Fruit fly (Drosophila melanogaster): ENCODE measurements around the gene Smr.
A peak's percentile ranks its signal among the peaks of the same experiment; 100 is the strongest.

The Smr gene

DNA sequence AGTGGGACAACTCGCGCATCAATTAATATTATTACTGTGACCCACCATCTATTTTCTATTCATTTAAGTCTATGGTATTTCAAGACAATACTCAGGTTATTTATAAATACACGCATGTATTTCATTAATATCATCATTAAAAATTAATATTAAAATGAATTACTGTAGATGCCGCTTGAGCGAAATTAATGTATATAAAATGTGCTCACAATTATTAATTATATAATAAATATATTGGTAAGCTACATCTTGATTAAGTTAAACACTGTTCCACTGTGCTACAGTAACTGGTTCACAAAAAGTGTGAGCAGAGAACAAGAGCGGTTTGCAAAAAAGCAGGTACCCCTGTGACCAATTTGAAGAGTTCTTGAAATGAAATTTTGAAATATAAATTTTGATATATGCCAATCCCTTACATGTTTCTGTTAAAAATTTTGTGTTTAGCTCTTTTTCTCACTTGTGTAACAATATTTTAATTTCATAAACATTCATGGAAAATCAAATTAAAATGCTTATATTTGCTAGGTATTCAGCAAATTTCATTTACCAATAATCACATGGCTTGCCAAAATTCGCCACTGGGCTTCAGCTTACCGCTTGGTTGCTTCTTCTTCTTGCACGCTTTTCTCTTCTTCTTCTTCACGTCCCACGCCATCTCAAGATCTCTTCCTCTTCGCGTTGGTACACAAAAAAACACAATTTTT is 8.7 kb upstream of the Smr start (continued):
- peak in 1 of 2 experiments; percentile 96 for TF ChIP-seq Dfd (GFP tag; optimal IDR thresholded peaks at IDR 0.05)
- peak; percentile 99 for TF ChIP-seq CG10979 (tag; optimal IDR thresholded peaks at IDR 0.05)
- TF ChIP-seq jing (GFP tag; optimal IDR thresholded peaks at IDR 0.05), result peak; percentile 99
- TF ChIP-seq CG2120 (GFP tag; optimal IDR thresholded peaks at IDR 0.05), result peak; percentile 100
- TF ChIP-seq dimm (GFP tag; IDR thresholded peaks at IDR 0.05), result peak; percentile 98
- TF ChIP-seq ac (GFP tag; optimal IDR thresholded peaks at IDR 0.05), result peak; percentile 96
- peak; percentile 99 for TF ChIP-seq CG17328 (GFP tag; IDR thresholded peaks at IDR 0.05)
- TF ChIP-seq Abd-B (GFP tag; optimal IDR thresholded peaks at IDR 0.05), result peak; percentile 100
- peak; percentile 99 for TF ChIP-seq CG11085 (GFP tag; IDR thresholded peaks at IDR 0.05)
- TF ChIP-seq eyg (GFP tag; optimal IDR thresholded peaks at IDR 0.05), result peak; percentile 99
- TF ChIP-seq Kr (GFP tag; optimal IDR thresholded peaks at IDR 0.05), result peak; percentile 95
- peak; percentile 100 for TF ChIP-seq CG10654 (GFP tag; optimal IDR thresholded peaks at IDR 0.05)
- 0 out of 2 replicates have a peak, but pooled peaks have one; percentile 26 for TF ChIP-seq amos (GFP tag; IDR thresholded peaks at IDR 0.05; ENCODE audit: partially characterized antibody)
- TF ChIP-seq mam (GFP tag; optimal IDR thresholded peaks at IDR 0.05), result peak; percentile 100
- peak; percentile 98 for TF ChIP-seq kah (GFP tag; optimal IDR thresholded peaks at IDR 0.05)
- peak; percentile 98 for TF ChIP-seq bowl (GFP tag; IDR thresholded peaks at IDR 0.05)
- TF ChIP-seq HLH54F (GFP tag; optimal IDR thresholded peaks at IDR 0.05), result peak; percentile 100
- peak; percentile 100 for TF ChIP-seq CG13894 (tag; optimal IDR thresholded peaks at IDR 0.05)
- peak; percentile 99 for TF ChIP-seq ranshi (GFP tag; IDR thresholded peaks at IDR 0.05)
- TF ChIP-seq CG7357 (GFP tag; IDR thresholded peaks at IDR 0.05), result peak; percentile 99
- no peak for TF ChIP-seq Hr39 (optimal IDR thresholded peaks at IDR 0.05)
- TF ChIP-seq sisA (GFP tag; IDR thresholded peaks at IDR 0.05), result peak; percentile 100
- peak; percentile 99 for TF ChIP-seq Rx (GFP tag; IDR thresholded peaks at IDR 0.05)
- peak; percentile 100 for TF ChIP-seq CG2678 (tag; optimal IDR thresholded peaks at IDR 0.05)
- TF ChIP-seq gt (GFP tag; IDR thresholded peaks at IDR 0.05), result peak; percentile 97
- peak; percentile 100 for TF ChIP-seq CG2889 (GFP tag; IDR thresholded peaks at IDR 0.05)
- TF ChIP-seq en (GFP tag; optimal IDR thresholded peaks at IDR 0.05), result peak; percentile 99
- peak; percentile 100 for TF ChIP-seq odd (GFP tag; optimal IDR thresholded peaks at IDR 0.05)
- peak; percentile 100 for TF ChIP-seq CG4617 (GFP tag; optimal IDR thresholded peaks at IDR 0.05; ENCODE audit: borderline replicate concordance)
- peak; percentile 98 for TF ChIP-seq dati (GFP tag; IDR thresholded peaks at IDR 0.05)
- TF ChIP-seq CG12104 (GFP tag; optimal IDR thresholded peaks at IDR 0.05), result peak; percentile 100
- TF ChIP-seq CG1647 (GFP tag; optimal IDR thresholded peaks at IDR 0.05), result peak; percentile 100
- peak; percentile 81 for TF ChIP-seq stwl (tag; optimal IDR thresholded peaks at IDR 0.05)
- peak; percentile 100 for TF ChIP-seq Oli (tag; optimal IDR thresholded peaks at IDR 0.05)
- TF ChIP-seq HLHmδ (GFP tag; optimal IDR thresholded peaks at IDR 0.05), result no peak
- peak; percentile 99 for TF ChIP-seq CG1602 (GFP tag; optimal IDR thresholded peaks at IDR 0.05)
- peak; percentile 96 for TF ChIP-seq CG11560 (tag; IDR thresholded peaks at IDR 0.05)
- peak; percentile 100 for TF ChIP-seq disco-r (GFP tag; optimal IDR thresholded peaks at IDR 0.05)
- TF ChIP-seq CG1233 (GFP tag; optimal IDR thresholded peaks at IDR 0.05), result peak; percentile 100
- TF ChIP-seq ATbp (GFP tag; optimal IDR thresholded peaks at IDR 0.05), result peak; percentile 100
- TF ChIP-seq slou (GFP tag; optimal IDR thresholded peaks at IDR 0.05), result peak; percentile 100
- TF ChIP-seq Stat92E (GFP tag; optimal IDR thresholded peaks at IDR 0.05), result peak in 2 of 3 experiments; percentile 52 to 98
- TF ChIP-seq E2f2 (GFP tag; IDR thresholded peaks at IDR 0.05), result peak; percentile 95
- TF ChIP-seq CG7963 (GFP tag; IDR thresholded peaks at IDR 0.05; ENCODE audit: partially characterized antibody), result peak; percentile 62; the same call in 2 of the 3 replicates
- peak; percentile 98 for TF ChIP-seq ci (GFP tag; IDR thresholded peaks at IDR 0.05)
- peak; percentile 100 for TF ChIP-seq B-H2 (GFP tag; optimal IDR thresholded peaks at IDR 0.05)
- peak; percentile 99 for TF ChIP-seq crc (GFP tag; optimal IDR thresholded peaks at IDR 0.05)
- peak; percentile 100 for TF ChIP-seq sqz (GFP tag; optimal IDR thresholded peaks at IDR 0.05)
- peak; percentile 100 for TF ChIP-seq chif (GFP tag; optimal IDR thresholded peaks at IDR 0.05)
- TF ChIP-seq Xbp1 (GFP tag; optimal IDR thresholded peaks at IDR 0.05), result peak; percentile 99
